Fruit fly (Drosophila melanogaster): ENCODE results near the gene SLIRP2.

Gene SLIRP2

dm6 chr3R:8663668-8664283 lies 12.9 kb downstream of the SLIRP2 start, which contains the start of gene CG8032:
TSS of gene CG8032 (plus strand) at chr3R:8664115.
- peak; percentile 52 for TF ChIP-seq noc (tag; optimal IDR thresholded peaks at IDR 0.05)

- TF ChIP-seq noc (tag; optimal IDR thresholded peaks at IDR 0.05): no peak
These were observed 13.9 kb downstream of the SLIRP2 start for dm6 chr3R:8664699-8665340.

- TF ChIP-seq noc (tag; optimal IDR thresholded peaks at IDR 0.05): no peak
These were observed 16.7 kb downstream of the SLIRP2 start, which contains the start of gene CG8036 for dm6 chr3R:8667568-8667967. TSS of gene CG8036 (plus strand) at chr3R:8667868.

dm6 chr3R:8668024-8668856 lies 17.4 kb downstream of the SLIRP2 start:
- TF ChIP-seq noc (tag; optimal IDR thresholded peaks at IDR 0.05): peak; percentile 15

dm6 chr3R:8669029-8669707 lies 18.3 kb downstream of the SLIRP2 start:
- TF ChIP-seq noc (tag; optimal IDR thresholded peaks at IDR 0.05): peak; percentile 98

- no peak for TF ChIP-seq noc (tag; optimal IDR thresholded peaks at IDR 0.05)
These were observed 19.1 kb downstream of the SLIRP2 start for dm6 chr3R:8669900-8670528.

dm6 chr3R:8670529-8671491 lies 19.9 kb downstream of the SLIRP2 start, which contains the start of gene p:
TSS of gene p (minus strand) at chr3R:8670684.
- TF ChIP-seq noc (tag; optimal IDR thresholded peaks at IDR 0.05): peak; percentile 56

dm6 chr3R:8673803-8674234 lies 22.9 kb downstream of the SLIRP2 start, which contains the start of gene mRpL19:
TSS of gene mRpL19 (plus strand) at chr3R:8674109.
- TF ChIP-seq noc (tag; optimal IDR thresholded peaks at IDR 0.05): peak; percentile 55

- TF ChIP-seq noc (tag; optimal IDR thresholded peaks at IDR 0.05): peak; percentile 84
These were observed 25.7 kb downstream of the SLIRP2 start, which contains the start of the genes Unc50, CG11755 and CG8043 for dm6 chr3R:8676560-8677000. TSS of gene Unc50 (minus strand) at chr3R:8676613. TSS of gene CG11755 (plus strand) at chr3R:8676915. TSS of gene CG8043 (plus strand) at chr3R:8676915.

dm6 chr3R:8679934-8680333 lies 29.1 kb downstream of the SLIRP2 start, which contains the start of gene CG33325:
TSS of gene CG33325 (minus strand) at chr3R:8680034.
- no peak for TF ChIP-seq noc (tag; optimal IDR thresholded peaks at IDR 0.05)

dm6 chr3R:8680611-8681010 lies 29.7 kb downstream of the SLIRP2 start:
- TF ChIP-seq noc (tag; optimal IDR thresholded peaks at IDR 0.05): no peak

dm6 chr3R:8683280-8683679 lies 32.4 kb downstream of the SLIRP2 start:
- TF ChIP-seq noc (tag; optimal IDR thresholded peaks at IDR 0.05): no peak

- no peak for TF ChIP-seq noc (tag; optimal IDR thresholded peaks at IDR 0.05)
These were observed 33.7 kb downstream of the SLIRP2 start, which contains the start of gene CG44227 for dm6 chr3R:8684328-8685177. TSS of gene CG44227 (minus strand) at chr3R:8685176.
